Fruit fly (Drosophila melanogaster) whole organism: ENCODE measurements around the gene lectin-24Db.

Source experiments
- CG8478 ChIP-seq: fragments of >200 bp; optimal IDR thresholded peaks from 2 replicates; lab custom pipeline; 2018; ENCODE audit warnings: inconsistent platforms
- Dll ChIP-seq: fragments of >200 bp; optimal IDR thresholded peaks from 2 replicates; lab custom pipeline; 2017
- EcR ChIP-seq, 2 experiments: fragments of >200 bp; optimal IDR thresholded peaks; 2 replicates each; lab custom pipeline; 2017; ENCODE audit warnings: missing biosample characterization in 2 of 2, missing genetic modification characterization in 2 of 2, missing genetic modification reagents in 2 of 2
- pan ChIP-seq: fragments of >200 bp; optimal IDR thresholded peaks from 2 replicates; lab custom pipeline; 2017
- psq ChIP-seq: fragments of >200 bp; optimal IDR thresholded peaks from 2 replicates; lab custom pipeline; 2017

DNA sequence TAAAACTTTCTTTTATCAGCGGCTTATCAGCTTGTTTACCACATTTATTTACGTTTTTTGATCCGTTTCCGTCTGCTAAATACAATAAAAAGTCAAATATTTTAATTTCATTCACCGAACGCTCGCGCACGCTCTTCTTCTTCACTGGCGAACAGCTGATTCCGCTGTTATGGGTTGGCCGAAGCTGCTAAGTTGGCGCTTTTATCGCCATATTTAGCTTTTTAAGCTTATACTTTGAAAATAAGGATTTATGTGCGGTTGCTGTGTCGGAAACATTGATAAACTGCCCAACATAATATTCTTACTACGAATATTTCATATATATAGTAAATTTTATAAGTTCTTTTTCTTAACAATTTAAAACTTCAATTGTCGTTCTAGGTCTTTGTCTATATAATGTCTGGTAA, 10.0 kb downstream of the lectin-24Db start, which contains the start of gene Naprt:
- TF ChIP-seq psq (lab: Kevin White, UChicago) (no peak), Dll (lab: Kevin White, UChicago) (no peak), EcR (GFP tag; optimal IDR thresholded peaks at IDR 0.05; lab: Kevin White, UChicago) (no peak), CG8478 (lab: Kevin White, UChicago) (no peak), pan (no peak)
